Fruit fly (Drosophila melanogaster): ENCODE data around the gene fd3F.

fd3F gene

dm6 chrX:3772434-3772810 lies 29.7 kb upstream of the fd3F start:
- TF ChIP-seq kay (GFP tag; ENCODE audit: borderline replicate concordance) (no peak), toe (GFP tag; optimal IDR thresholded peaks at IDR 0.05) (no peak), CG33017 (tag; optimal IDR thresholded peaks at IDR 0.05) (no peak), CG7045 (GFP tag; optimal IDR thresholded peaks at IDR 0.05) (no peak), Clk (GFP tag; optimal IDR thresholded peaks at IDR 0.05) (no peak), cnc (optimal IDR thresholded peaks at IDR 0.05) (no peak), CG11617 (GFP tag; optimal IDR thresholded peaks at IDR 0.05) (no peak), Hr96 (GFP tag; optimal IDR thresholded peaks at IDR 0.05) (no peak), Crg-1 (GFP tag; optimal IDR thresholded peaks at IDR 0.05) (no peak), CG1620 (GFP tag; optimal IDR thresholded peaks at IDR 0.05) (no peak)

- TF ChIP-seq Hr96 (GFP tag; optimal IDR thresholded peaks at IDR 0.05): no peak
- TF ChIP-seq bab1 (GFP tag; optimal IDR thresholded peaks at IDR 0.05): peak; percentile 89
- TF ChIP-seq CG7045 (GFP tag; optimal IDR thresholded peaks at IDR 0.05): peak; percentile 8
- TF ChIP-seq CG5204 (GFP tag; optimal IDR thresholded peaks at IDR 0.05): no peak
- peak; percentile 29 for TF ChIP-seq cic (GFP tag; optimal IDR thresholded peaks at IDR 0.05)
- peak; percentile 85 for TF ChIP-seq pad (GFP tag; optimal IDR thresholded peaks at IDR 0.05)
- TF ChIP-seq CG11617 (GFP tag; optimal IDR thresholded peaks at IDR 0.05): peak; percentile 63
- TF ChIP-seq tj (GFP tag; optimal IDR thresholded peaks at IDR 0.05): peak; percentile 82
- peak; percentile 74 for TF ChIP-seq CG14711 (tag; optimal IDR thresholded peaks at IDR 0.05)
- TF ChIP-seq Crg-1 (GFP tag; optimal IDR thresholded peaks at IDR 0.05): no peak
- TF ChIP-seq CG12768 (GFP tag; optimal IDR thresholded peaks at IDR 0.05): no peak
- no peak for TF ChIP-seq Clk (GFP tag; optimal IDR thresholded peaks at IDR 0.05)
- peak; percentile 85 for TF ChIP-seq CG7101 (tag; optimal IDR thresholded peaks at IDR 0.05)
- no peak for TF ChIP-seq cnc (optimal IDR thresholded peaks at IDR 0.05)
- TF ChIP-seq kay (GFP tag; ENCODE audit: borderline replicate concordance): peak; percentile 97
- TF ChIP-seq toe (GFP tag; optimal IDR thresholded peaks at IDR 0.05): no peak
- no peak for TF ChIP-seq ovo (GFP tag; optimal IDR thresholded peaks at IDR 0.05)
- TF ChIP-seq CG1620 (GFP tag; optimal IDR thresholded peaks at IDR 0.05): peak; percentile 20
- TF ChIP-seq Mnt (GFP tag; optimal IDR thresholded peaks at IDR 0.05): peak; percentile 37
- peak; percentile 44 for TF ChIP-seq CG33017 (tag; optimal IDR thresholded peaks at IDR 0.05)
Observed at dm6 chrX:3772811-3773740, 29.0 kb upstream of the fd3F start.

- TF ChIP-seq cic (GFP tag; optimal IDR thresholded peaks at IDR 0.05): peak; percentile 65
- peak; percentile 81 for TF ChIP-seq ovo (GFP tag; optimal IDR thresholded peaks at IDR 0.05)
- peak; percentile 95 for TF ChIP-seq CG14711 (tag; optimal IDR thresholded peaks at IDR 0.05)
- TF ChIP-seq Hr96 (GFP tag; optimal IDR thresholded peaks at IDR 0.05): peak; percentile 91
- peak; percentile 81 for TF ChIP-seq CG12768 (GFP tag; optimal IDR thresholded peaks at IDR 0.05)
- TF ChIP-seq pad (GFP tag; optimal IDR thresholded peaks at IDR 0.05): peak; percentile 87
- peak; percentile 88 for TF ChIP-seq CG7045 (GFP tag; optimal IDR thresholded peaks at IDR 0.05)
- peak; percentile 84 for TF ChIP-seq tj (GFP tag; optimal IDR thresholded peaks at IDR 0.05)
- TF ChIP-seq bab1 (GFP tag; optimal IDR thresholded peaks at IDR 0.05): peak; percentile 100
- no peak for TF ChIP-seq cnc (optimal IDR thresholded peaks at IDR 0.05)
- TF ChIP-seq CG1620 (GFP tag; optimal IDR thresholded peaks at IDR 0.05): peak; percentile 95
- peak; percentile 83 for TF ChIP-seq Mnt (GFP tag; optimal IDR thresholded peaks at IDR 0.05)
- TF ChIP-seq CG33017 (tag; optimal IDR thresholded peaks at IDR 0.05): peak; percentile 93
- peak; percentile 84 for TF ChIP-seq CG5204 (GFP tag; optimal IDR thresholded peaks at IDR 0.05)
- peak; percentile 99 for TF ChIP-seq CG7101 (tag; optimal IDR thresholded peaks at IDR 0.05)
- TF ChIP-seq kay (GFP tag; ENCODE audit: borderline replicate concordance): peak; percentile 89
- TF ChIP-seq Crg-1 (GFP tag; optimal IDR thresholded peaks at IDR 0.05): peak; percentile 93
- peak; percentile 75 for TF ChIP-seq Clk (GFP tag; optimal IDR thresholded peaks at IDR 0.05)
- peak; percentile 74 for TF ChIP-seq toe (GFP tag; optimal IDR thresholded peaks at IDR 0.05)
- TF ChIP-seq CG11617 (GFP tag; optimal IDR thresholded peaks at IDR 0.05): peak; percentile 93
Observed at dm6 chrX:3774277-3774676, 27.8 kb upstream of the fd3F start.

- TF ChIP-seq pad (GFP tag; optimal IDR thresholded peaks at IDR 0.05) (peak; percentile 75), cnc (optimal IDR thresholded peaks at IDR 0.05) (no peak), ovo (GFP tag; optimal IDR thresholded peaks at IDR 0.05) (peak; percentile 98)
Observed at dm6 chrX:3775137-3775536, 27.0 kb upstream of the fd3F start.

- TF ChIP-seq CG5204 (GFP tag; optimal IDR thresholded peaks at IDR 0.05) (peak; percentile 3), CG33017 (tag; optimal IDR thresholded peaks at IDR 0.05) (peak; percentile 60), kay (GFP tag; ENCODE audit: borderline replicate concordance) (peak; percentile 83), bab1 (GFP tag; optimal IDR thresholded peaks at IDR 0.05) (peak; percentile 38), CG1620 (GFP tag; optimal IDR thresholded peaks at IDR 0.05) (no peak), Clk (GFP tag; optimal IDR thresholded peaks at IDR 0.05) (no peak), cnc (optimal IDR thresholded peaks at IDR 0.05) (no peak), pad (GFP tag; optimal IDR thresholded peaks at IDR 0.05) (peak; percentile 28), CG11617 (GFP tag; optimal IDR thresholded peaks at IDR 0.05) (peak; percentile 79), Hr96 (GFP tag; optimal IDR thresholded peaks at IDR 0.05) (peak; percentile 62), CG7101 (tag; optimal IDR thresholded peaks at IDR 0.05) (peak; percentile 56), CG12768 (GFP tag; optimal IDR thresholded peaks at IDR 0.05) (peak; percentile 76), Crg-1 (GFP tag; optimal IDR thresholded peaks at IDR 0.05) (no peak), ovo (GFP tag; optimal IDR thresholded peaks at IDR 0.05) (peak; percentile 74), CG7045 (GFP tag; optimal IDR thresholded peaks at IDR 0.05) (peak; percentile 36), toe (GFP tag; optimal IDR thresholded peaks at IDR 0.05) (no peak), CG14711 (tag; optimal IDR thresholded peaks at IDR 0.05) (no peak), cic (GFP tag; optimal IDR thresholded peaks at IDR 0.05) (peak; percentile 81), Mnt (GFP tag; optimal IDR thresholded peaks at IDR 0.05) (peak; percentile 60), tj (GFP tag; optimal IDR thresholded peaks at IDR 0.05) (peak; percentile 54)
Observed at dm6 chrX:3775822-3776668, 26.1 kb upstream of the fd3F start.

Measured in whole organism, adult.